Worm (Caenorhabditis elegans) whole organism, late embryonic: Measurements from ENCODE around the gene sad-1.

Experiments
- C08G9.2 ChIP-seq: sonication (generic microtip); optimal IDR thresholded peaks from 2 replicates; lab custom pipeline; 2016; ENCODE audit warnings: mild to moderate bottlenecking, missing genetic modification characterization, moderate library complexity, missing compliant biosample characterization
- ama-1 ChIP-seq: fragments of 150-350 bp; optimal IDR thresholded peaks from 2 replicates; lab custom pipeline; 2014
- gmeb-2 ChIP-seq: sonication (generic microtip); optimal IDR thresholded peaks from 2 replicates; lab custom pipeline; 2016; ENCODE audit warnings: missing genetic modification characterization, inconsistent platforms, missing compliant biosample characterization
- pha-4 ChIP-seq: fragments of 150-350 bp; optimal IDR thresholded peaks from 2 replicates; lab custom pipeline; 2018; ENCODE audit warnings: missing biosample characterization, missing genetic modification reagents, missing genetic modification characterization
- sox-2 ChIP-seq: fragments of 200-800 bp; sonication (Bioruptor generic); IDR thresholded peaks from 2 replicates; pipeline ENCODE4 v1.3.6; 2022; ENCODE audit warnings: missing genetic modification reagents, missing genetic modification characterization, missing compliant biosample characterization
- zip-5 ChIP-seq: sonication (generic microtip); optimal IDR thresholded peaks from 2 replicates; lab custom pipeline; 2016; ENCODE audit warnings: missing genetic modification characterization, missing compliant biosample characterization

ce11 chrX:13463793-13464192 is 36.7 kb downstream of the sad-1 start, which contains the start of gene F02D10.2:
- no peak for TF ChIP-seq pha-4 (tag; lab: Kevin White, UChicago)
- no peak for TF ChIP-seq gmeb-2 (tag; lab: Kevin White, UChicago)
- TF ChIP-seq zip-5 (tag; lab: Kevin White, UChicago), result no peak
- TF ChIP-seq sox-2 (GFP tag; lab: Robert Waterston, UW), result no peak
- no peak for TF ChIP-seq ama-1 (lab: Kevin White, UChicago)
- no peak for TF ChIP-seq C08G9.2 (tag; lab: Kevin White, UChicago)
